Fruit fly (Drosophila melanogaster): ENCODE measurements around the gene CG6356.

Gene CG6356

DNA sequence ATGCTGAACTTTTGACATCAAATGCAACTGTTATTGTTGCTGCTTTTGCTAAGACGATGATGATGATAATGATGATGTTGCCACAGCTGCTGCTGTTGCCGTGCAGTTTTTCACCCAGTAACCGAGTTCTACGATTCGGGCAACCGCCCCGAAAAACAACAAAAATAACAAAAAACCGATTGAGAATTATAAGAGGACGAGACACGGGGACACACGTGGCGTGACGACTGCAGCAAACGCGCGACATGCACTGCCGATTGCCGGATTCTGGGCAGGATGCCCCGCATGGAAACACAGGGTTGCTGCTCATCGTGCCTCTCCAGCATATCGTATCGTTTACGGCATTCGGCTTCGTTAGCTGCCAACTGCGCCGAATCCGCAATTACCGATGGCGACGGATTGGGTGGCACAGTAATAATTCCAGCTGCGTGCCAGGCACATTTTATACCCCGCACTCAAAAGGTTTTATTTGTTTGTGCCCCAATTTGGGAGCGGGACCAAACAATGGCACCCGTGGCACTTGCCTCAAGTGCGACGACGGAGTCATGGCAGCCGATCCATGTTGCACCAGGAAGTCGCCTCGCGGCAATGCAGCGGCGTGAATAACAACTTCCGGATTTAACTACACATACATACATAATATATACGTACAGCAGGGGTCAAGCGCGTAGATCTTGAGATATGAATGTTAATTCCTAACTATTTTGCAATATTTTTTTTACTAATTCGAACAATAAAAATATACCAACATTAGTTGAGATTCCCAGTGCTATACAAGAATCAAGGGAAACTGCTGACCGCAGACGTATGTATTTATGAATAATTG lies 20.0 kb upstream of the CG6356 start (continued):
- TF ChIP-seq salr (GFP tag; optimal IDR thresholded peaks at IDR 0.05) (peak in 1 of 2 experiments; percentile 13), Eip78C (GFP tag) (peak; percentile 72), dsx (GFP tag; optimal IDR thresholded peaks at IDR 0.05; ENCODE audit: poor library complexity, severe bottlenecking) (no peak), eg (GFP tag; IDR thresholded peaks at IDR 0.05) (0 out of 3 replicates have a peak, but pooled peaks have one; percentile 28), Blimp-1 (GFP tag; optimal IDR thresholded peaks at IDR 0.05) (no peak), Ets96B (tag; optimal IDR thresholded peaks at IDR 0.05) (peak; percentile 41), CG6276 (GFP tag; optimal IDR thresholded peaks at IDR 0.05) (no peak), fkh (GFP tag; optimal IDR thresholded peaks at IDR 0.05) (no peak), OdsH (GFP tag; optimal IDR thresholded peaks at IDR 0.05) (peak; percentile 20)

- TF ChIP-seq Ets21C (GFP tag; optimal IDR thresholded peaks at IDR 0.05): no peak
- TF ChIP-seq Met (GFP tag; optimal IDR thresholded peaks at IDR 0.05): no peak
- no peak for TF ChIP-seq Sox14 (GFP tag; optimal IDR thresholded peaks at IDR 0.05)
- TF ChIP-seq CG7368 (GFP tag; optimal IDR thresholded peaks at IDR 0.05): no peak
- TF ChIP-seq cyc (GFP tag; optimal IDR thresholded peaks at IDR 0.05): no peak
- no peak for TF ChIP-seq Gug (GFP tag; IDR thresholded peaks at IDR 0.05)
- no peak for TF ChIP-seq Sox102F (GFP tag; optimal IDR thresholded peaks at IDR 0.05)
- TF ChIP-seq CG11902 (GFP tag; optimal IDR thresholded peaks at IDR 0.05): no peak
- no peak for TF ChIP-seq CG32006 (GFP tag; optimal IDR thresholded peaks at IDR 0.05)
- TF ChIP-seq svp (GFP tag): peak; percentile 63
- TF ChIP-seq Eip78C (GFP tag): peak; percentile 69
- no peak for TF ChIP-seq Hr4 (GFP tag; optimal IDR thresholded peaks at IDR 0.05)
- TF ChIP-seq fd85E (GFP tag; optimal IDR thresholded peaks at IDR 0.05): no peak
- TF ChIP-seq lz (GFP tag; optimal IDR thresholded peaks at IDR 0.05): no peak
- no peak for TF ChIP-seq Eip75B (GFP tag; optimal IDR thresholded peaks at IDR 0.05)
- TF ChIP-seq Lpt (GFP tag; optimal IDR thresholded peaks at IDR 0.05): no peak
- TF ChIP-seq CG34406 (GFP tag; optimal IDR thresholded peaks at IDR 0.05): no peak
- no peak for TF ChIP-seq CG6276 (GFP tag; optimal IDR thresholded peaks at IDR 0.05)
- no peak for TF ChIP-seq CG8119 (GFP tag; IDR thresholded peaks at IDR 0.05)
- TF ChIP-seq Sox15 (GFP tag; optimal IDR thresholded peaks at IDR 0.05): no peak
- no peak for TF ChIP-seq CG6854 (GFP tag; optimal IDR thresholded peaks at IDR 0.05)
- no peak for TF ChIP-seq CG4318 (GFP tag; optimal IDR thresholded peaks at IDR 0.05)
- TF ChIP-seq Eip93F (GFP tag; optimal IDR thresholded peaks at IDR 0.05): no peak
- TF ChIP-seq ss (GFP tag; optimal IDR thresholded peaks at IDR 0.05): no peak
- TF ChIP-seq CG6792 (GFP tag; optimal IDR thresholded peaks at IDR 0.05): no peak
- TF ChIP-seq CG6808 (GFP tag; optimal IDR thresholded peaks at IDR 0.05): no peak
- peak; percentile 4 for TF ChIP-seq CG3919 (GFP tag; optimal IDR thresholded peaks at IDR 0.05)
- TF ChIP-seq esn (GFP tag; optimal IDR thresholded peaks at IDR 0.05): no peak
- peak; percentile 12 for TF ChIP-seq dsx (GFP tag; optimal IDR thresholded peaks at IDR 0.05; ENCODE audit: poor library complexity, severe bottlenecking)
- TF ChIP-seq fkh (GFP tag; optimal IDR thresholded peaks at IDR 0.05): peak; percentile 59
- no peak for TF ChIP-seq Hr38 (GFP tag; optimal IDR thresholded peaks at IDR 0.05)
- no peak for TF ChIP-seq dac (GFP tag; optimal IDR thresholded peaks at IDR 0.05)
- no peak for TF ChIP-seq fd59A (GFP tag; optimal IDR thresholded peaks at IDR 0.05)
- no peak for TF ChIP-seq CG10631 (GFP tag; optimal IDR thresholded peaks at IDR 0.05)
- TF ChIP-seq Smox (GFP tag; optimal IDR thresholded peaks at IDR 0.05): no peak
- no peak for TF ChIP-seq Blimp-1 (GFP tag; optimal IDR thresholded peaks at IDR 0.05)
- no peak for TF ChIP-seq CG1621 (tag; optimal IDR thresholded peaks at IDR 0.05)
- no peak for TF ChIP-seq salr (GFP tag; optimal IDR thresholded peaks at IDR 0.05)
- TF ChIP-seq CG10669 (GFP tag; optimal IDR thresholded peaks at IDR 0.05): no peak
- TF ChIP-seq vri (GFP tag; optimal IDR thresholded peaks at IDR 0.05): peak; percentile 27
- TF ChIP-seq CG15336 (GFP tag; IDR thresholded peaks at IDR 0.05): 0 out of 2 replicates have a peak, but pooled peaks have one; percentile 0
- no peak for TF ChIP-seq CG11294 (GFP tag; IDR thresholded peaks at IDR 0.05)
These were observed 19.1 kb upstream of the CG6356 start for dm6 chr3R:24264414-24265363.
